Worm (Caenorhabditis elegans) whole organism, mixed stage, embryonic: ENCODE results near the gene hipr-1.

Source experiments
- bed-3 ChIP-seq: fragments of 200-800 bp; sonication (Bioruptor generic); optimal IDR thresholded peaks from 3 replicates; lab custom pipeline; 2018; ENCODE audit warnings: mild to moderate bottlenecking, missing genetic modification characterization, moderate library complexity, missing compliant biosample characterization
- blmp-1 ChIP-seq: fragments of 150-350 bp; optimal IDR thresholded peaks from 2 replicates; lab custom pipeline; 2014; ENCODE audit warnings: missing biosample characterization, missing genetic modification characterization
- ceh-39 ChIP-seq: fragments of 150-350 bp; optimal IDR thresholded peaks from 2 replicates; lab custom pipeline; 2014; ENCODE audit warnings: missing biosample characterization, missing genetic modification characterization
- ceh-43 ChIP-seq: fragments of 200-800 bp; sonication (Bioruptor generic); optimal IDR thresholded peaks from 2 replicates; lab custom pipeline; 2018; ENCODE audit warnings: mild to moderate bottlenecking, missing genetic modification characterization, moderate library complexity, missing compliant biosample characterization
- ceh-83 ChIP-seq: fragments of 200-800 bp; sonication (Bioruptor generic); optimal IDR thresholded peaks from 2 replicates; lab custom pipeline; 2018; ENCODE audit warnings: mild to moderate bottlenecking, missing genetic modification characterization, missing compliant biosample characterization
- ces-1 ChIP-seq: fragments of 150-350 bp; optimal IDR thresholded peaks from 2 replicates; lab custom pipeline; 2014; ENCODE audit warnings: missing biosample characterization, missing genetic modification reagents, missing genetic modification characterization
- cnd-1 ChIP-seq: fragments of 200-800 bp; sonication (Bioruptor generic); optimal IDR thresholded peaks from 2 replicates; lab custom pipeline; 2018; ENCODE audit warnings: mild to moderate bottlenecking, missing genetic modification characterization, missing compliant biosample characterization
- drap-1 ChIP-seq: fragments of 200-800 bp; sonication (Bioruptor generic); optimal IDR thresholded peaks from 3 replicates; lab custom pipeline; 2018; ENCODE audit warnings: mild to moderate bottlenecking, missing genetic modification characterization, missing compliant biosample characterization
- elt-1 ChIP-seq: sonication (generic microtip); optimal IDR thresholded peaks from 2 replicates; lab custom pipeline; 2017; ENCODE audit warnings: missing genetic modification characterization, mild to moderate bottlenecking, missing compliant biosample characterization, antibody characterized with exemption, moderate library complexity, borderline replicate concordance; ENCODE audit not compliant: insufficient read depth
- elt-3 ChIP-seq: fragments of 150-350 bp; optimal IDR thresholded peaks from 2 replicates; lab custom pipeline; 2014; ENCODE audit warnings: missing biosample characterization, missing genetic modification characterization
- flh-1 ChIP-seq: fragments of 200-800 bp; sonication (Bioruptor generic); optimal IDR thresholded peaks from 2 replicates; lab custom pipeline; 2018; ENCODE audit warnings: mild to moderate bottlenecking, missing genetic modification characterization, moderate library complexity, missing compliant biosample characterization
- ham-2 ChIP-seq: fragments of 200-800 bp; sonication (Bioruptor generic); optimal IDR thresholded peaks from 2 replicates; lab custom pipeline; 2018; ENCODE audit warnings: mild to moderate bottlenecking, missing genetic modification characterization, missing compliant biosample characterization
- hlh-1 ChIP-seq: fragments of 150-350 bp; optimal IDR thresholded peaks from 2 replicates; lab custom pipeline; 2014; ENCODE audit warnings: missing biosample characterization, missing genetic modification reagents, missing genetic modification characterization
- lin-13 ChIP-seq: fragments of 150-350 bp; optimal IDR thresholded peaks from 2 replicates; lab custom pipeline; 2014; ENCODE audit warnings: missing biosample characterization, missing genetic modification characterization
- lin-32 ChIP-seq: fragments of 200-800 bp; sonication (Bioruptor generic); optimal IDR thresholded peaks from 2 replicates; lab custom pipeline; 2018; ENCODE audit warnings: mild to moderate bottlenecking, missing genetic modification characterization, missing compliant biosample characterization
- mab-5 ChIP-seq: fragments of 150-350 bp; optimal IDR thresholded peaks from 2 replicates; lab custom pipeline; 2014; ENCODE audit warnings: missing biosample characterization, missing genetic modification characterization
- mep-1 ChIP-seq: fragments of 150-350 bp; optimal IDR thresholded peaks from 2 replicates; lab custom pipeline; 2017; ENCODE audit warnings: missing biosample characterization, missing genetic modification reagents, missing genetic modification characterization, inconsistent platforms
- nhr-12 ChIP-seq: fragments of 150-350 bp; optimal IDR thresholded peaks from 2 replicates; lab custom pipeline; 2014; ENCODE audit warnings: missing biosample characterization, missing genetic modification characterization
- nhr-237 ChIP-seq: fragments of 150-350 bp; optimal IDR thresholded peaks from 2 replicates; lab custom pipeline; 2014; ENCODE audit warnings: missing biosample characterization, missing genetic modification characterization
- nhr-28 ChIP-seq: fragments of 150-350 bp; optimal IDR thresholded peaks from 2 replicates; lab custom pipeline; 2014; ENCODE audit warnings: missing biosample characterization, missing genetic modification characterization
- nhr-76 ChIP-seq: sonication (generic microtip); optimal IDR thresholded peaks from 2 replicates; lab custom pipeline; 2017; ENCODE audit warnings: missing biosample characterization, missing genetic modification characterization
- pha-4 ChIP-seq: fragments of 150-350 bp; optimal IDR thresholded peaks from 2 replicates; lab custom pipeline; 2018; ENCODE audit warnings: missing biosample characterization, missing genetic modification reagents, missing genetic modification characterization
- sem-2 ChIP-seq: fragments of 200-800 bp; sonication (Bioruptor generic); optimal IDR thresholded peaks from 2 replicates; lab custom pipeline; 2018; ENCODE audit warnings: mild to moderate bottlenecking, missing genetic modification characterization, missing compliant biosample characterization
- snpc-4 ChIP-seq: fragments of 150-350 bp; optimal IDR thresholded peaks from 2 replicates; lab custom pipeline; 2014; ENCODE audit warnings: missing biosample characterization, missing genetic modification characterization
- sptf-1 ChIP-seq: sonication (generic microtip); optimal IDR thresholded peaks from 2 replicates; lab custom pipeline; 2017; ENCODE audit warnings: mild to moderate bottlenecking, missing genetic modification characterization, moderate library complexity, missing compliant biosample characterization
- tbx-8 ChIP-seq: fragments of 200-800 bp; sonication (Bioruptor generic); optimal IDR thresholded peaks from 2 replicates; lab custom pipeline; 2018; ENCODE audit warnings: mild to moderate bottlenecking, missing genetic modification characterization, moderate library complexity, missing compliant biosample characterization
- unc-120 ChIP-seq: sonication (generic microtip); optimal IDR thresholded peaks from 2 replicates; lab custom pipeline; 2017; ENCODE audit warnings: missing genetic modification characterization, missing compliant biosample characterization; ENCODE audit not compliant: poor library complexity, severe bottlenecking
- unc-62 ChIP-seq: fragments of 150-350 bp; optimal IDR thresholded peaks from 2 replicates; lab custom pipeline; 2014; ENCODE audit warnings: missing biosample characterization, missing genetic modification reagents, missing genetic modification characterization
- zip-8 ChIP-seq: fragments of 150-350 bp; optimal IDR thresholded peaks from 2 replicates; lab custom pipeline; 2014; ENCODE audit warnings: missing biosample characterization, missing genetic modification characterization
- ztf-11 ChIP-seq: fragments of 150-350 bp; optimal IDR thresholded peaks from 2 replicates; lab custom pipeline; 2014; ENCODE audit warnings: missing biosample characterization, missing genetic modification characterization

Gene hipr-1

ce11 chrIII:8741955-8742354 is 22.0 kb downstream of the hipr-1 start:
- no peak for TF ChIP-seq nhr-12 (tag; lab: Kevin White, UChicago)
- no peak for TF ChIP-seq lin-13
- TF ChIP-seq bed-3 (GFP tag; lab: Kevin White, UChicago), result no peak
- TF ChIP-seq cnd-1 (tag; lab: Kevin White, UChicago), result no peak

ce11 chrIII:8742584-8742983 is 22.6 kb downstream of the hipr-1 start:
- TF ChIP-seq ces-1 (GFP tag; lab: Kevin White, UChicago) (peak; percentile 8), ztf-11 (tag; lab: Kevin White, UChicago) (no peak)

ce11 chrIII:8743796-8744404 is 23.9 kb downstream of the hipr-1 start, which contains the start of gene ZK370.6:
TSS of gene ZK370.6 (minus strand) at chrIII:8743846.
- TF ChIP-seq ces-1 (GFP tag; lab: Kevin White, UChicago) (peak; percentile 92), elt-3 (no peak), unc-62 (GFP tag; lab: Kevin White, UChicago) (no peak), ztf-11 (tag; lab: Kevin White, UChicago) (no peak), elt-1 (tag; lab: Kevin White, UChicago) (no peak)

ce11 chrIII:8744765-8745164 is 24.8 kb downstream of the hipr-1 start:
- TF ChIP-seq zip-8 (tag; lab: Kevin White, UChicago), result no peak
- no peak for TF ChIP-seq ztf-11 (tag; lab: Kevin White, UChicago)
- no peak for TF ChIP-seq ceh-43
- TF ChIP-seq ceh-39 (tag; lab: Kevin White, UChicago), result no peak
- TF ChIP-seq flh-1 (GFP tag; lab: Kevin White, UChicago), result no peak
- no peak for TF ChIP-seq elt-3
- no peak for TF ChIP-seq lin-32
- no peak for TF ChIP-seq bed-3 (GFP tag; lab: Kevin White, UChicago)
- TF ChIP-seq unc-120 (tag; lab: Kevin White, UChicago), result no peak
- no peak for TF ChIP-seq blmp-1 (tag; lab: Kevin White, UChicago)
- TF ChIP-seq hlh-1, result no peak
- no peak for TF ChIP-seq mep-1 (tag; lab: Kevin White, UChicago)
- TF ChIP-seq mab-5 (tag; lab: Kevin White, UChicago), result no peak
- no peak for TF ChIP-seq sptf-1 (tag; lab: Kevin White, UChicago)
- no peak for TF ChIP-seq nhr-237 (tag; lab: Kevin White, UChicago)
- no peak for TF ChIP-seq ces-1 (GFP tag; lab: Kevin White, UChicago)
- TF ChIP-seq unc-62 (GFP tag; lab: Kevin White, UChicago), result no peak
- TF ChIP-seq tbx-8 (GFP tag; lab: Kevin White, UChicago), result no peak
- no peak for TF ChIP-seq cnd-1 (tag; lab: Kevin White, UChicago)
- TF ChIP-seq nhr-12 (tag; lab: Kevin White, UChicago), result no peak
- TF ChIP-seq, all 35 proteins: peak for 0

ce11 chrIII:8745214-8745613 is 25.2 kb downstream of the hipr-1 start:
- no peak for TF ChIP-seq ceh-39 (tag; lab: Kevin White, UChicago)
- TF ChIP-seq ham-2 (GFP tag; lab: Kevin White, UChicago), result no peak
- no peak for TF ChIP-seq ceh-83 (GFP tag; lab: Kevin White, UChicago)
- no peak for TF ChIP-seq zip-8 (tag; lab: Kevin White, UChicago)
- TF ChIP-seq hlh-1, result no peak
- TF ChIP-seq nhr-76, result no peak
- no peak for TF ChIP-seq flh-1 (GFP tag; lab: Kevin White, UChicago)

ce11 chrIII:8748620-8749019 is 28.6 kb downstream of the hipr-1 start:
- TF ChIP-seq nhr-76, result no peak
- TF ChIP-seq nhr-237 (tag; lab: Kevin White, UChicago), result no peak
- no peak for TF ChIP-seq pha-4 (tag; lab: Kevin White, UChicago)
- TF ChIP-seq ztf-11 (tag; lab: Kevin White, UChicago), result no peak
- no peak for TF ChIP-seq flh-1 (GFP tag; lab: Kevin White, UChicago)
- TF ChIP-seq tbx-8 (GFP tag; lab: Kevin White, UChicago), result no peak
- TF ChIP-seq zip-8 (tag; lab: Kevin White, UChicago), result no peak
- TF ChIP-seq unc-62 (GFP tag; lab: Kevin White, UChicago), result no peak
- no peak for TF ChIP-seq nhr-28
- TF ChIP-seq ceh-43, result no peak
- TF ChIP-seq drap-1 (GFP tag; lab: Kevin White, UChicago), result no peak
- TF ChIP-seq ceh-83 (GFP tag; lab: Kevin White, UChicago), result no peak
- no peak for TF ChIP-seq elt-1 (tag; lab: Kevin White, UChicago)
- no peak for TF ChIP-seq mab-5 (tag; lab: Kevin White, UChicago)
- no peak for TF ChIP-seq mep-1 (tag; lab: Kevin White, UChicago)
- TF ChIP-seq sem-2 (GFP tag; lab: Kevin White, UChicago), result no peak
- no peak for TF ChIP-seq snpc-4
